Fruit fly (Drosophila melanogaster) whole organism, wandering third instar larva: ENCODE results near the gene CG42759.

Experiments
- CG32264 ChIP-seq: fragments of 200-800 bp; sonication (Bioruptor generic); optimal IDR thresholded peaks from 2 replicates; lab custom pipeline; 2016; ENCODE audit warnings: missing biosample characterization, missing genetic modification characterization
- CG9705 ChIP-seq: fragments of 200-800 bp; sonication (Bioruptor generic); optimal IDR thresholded peaks from 2 replicates; lab custom pipeline; 2018; ENCODE audit warnings: missing biosample characterization, mild to moderate bottlenecking, missing genetic modification characterization
- Dfd ChIP-seq: fragments of >200 bp; optimal IDR thresholded peaks from 2 replicates; lab custom pipeline; 2017; ENCODE audit warnings: missing biosample characterization, missing genetic modification characterization
- Dif ChIP-seq: fragments of 200-275, 200-300 bp; sonication (Bioruptor generic); optimal IDR thresholded peaks from 2 replicates; lab custom pipeline; 2018; ENCODE audit warnings: missing biosample characterization, missing genetic modification characterization; ENCODE audit not compliant: partially characterized antibody
- GATAd ChIP-seq: sonication (Bioruptor generic); optimal IDR thresholded peaks from 2 replicates; lab custom pipeline; 2016; ENCODE audit warnings: missing biosample characterization, missing genetic modification characterization
- HLH106 ChIP-seq: fragments of 200-800 bp; optimal IDR thresholded peaks from 3 replicates; lab custom pipeline; 2019; ENCODE audit warnings: missing biosample characterization, mild to moderate bottlenecking, missing genetic modification characterization, moderate library complexity
- Hnf4 ChIP-seq: fragments of 200-800 bp; sonication (Bioruptor generic); optimal IDR thresholded peaks from 2 replicates; lab custom pipeline; 2016; ENCODE audit warnings: missing biosample characterization, mild to moderate bottlenecking, missing genetic modification characterization
- Hr78 ChIP-seq: fragments of >200 bp; optimal IDR thresholded peaks from 2 replicates; lab custom pipeline; 2017; ENCODE audit warnings: missing biosample characterization, missing genetic modification characterization
- Hr83 ChIP-seq: fragments of 200-300 bp; sonication (Bioruptor generic); optimal IDR thresholded peaks from 2 replicates; lab custom pipeline; 2016; ENCODE audit warnings: missing biosample characterization, mild to moderate bottlenecking, missing genetic modification characterization, moderate library complexity; ENCODE audit not compliant: poor library complexity, severe bottlenecking
- Jra ChIP-seq: sonication (Bioruptor generic); optimal IDR thresholded peaks from 2 replicates; lab custom pipeline; 2016; ENCODE audit warnings: missing biosample characterization, missing genetic modification characterization
- Mio ChIP-seq: sonication (Bioruptor generic); optimal IDR thresholded peaks from 2 replicates; lab custom pipeline; 2016; ENCODE audit warnings: missing biosample characterization, missing genetic modification characterization
- Myc ChIP-seq: fragments of >200 bp; optimal IDR thresholded peaks from 2 replicates; lab custom pipeline; 2017
- OdsH ChIP-seq: fragments of 200-800 bp; sonication (Bioruptor generic); optimal IDR thresholded peaks from 2 replicates; lab custom pipeline; 2016; ENCODE audit warnings: missing biosample characterization, mild to moderate bottlenecking, missing genetic modification characterization
- Rel ChIP-seq, 2 experiments: fragments of 200-800 bp; sonication (Bioruptor generic) in 1 of 2; optimal IDR thresholded peaks; 2 replicates in 1 of 2; 3 replicates in 1 of 2; lab custom pipeline; 2016 to 2019; ENCODE audit warnings: mild to moderate bottlenecking in 2 of 2, missing biosample characterization in 2 of 2, missing genetic modification characterization in 2 of 2, moderate library complexity in 1 of 2
- Sp1 ChIP-seq: fragments of 200-800 bp; sonication (Bioruptor generic); optimal IDR thresholded peaks from 3 replicates; lab custom pipeline; 2019; ENCODE audit warnings: missing biosample characterization, mild to moderate bottlenecking, missing genetic modification characterization, moderate library complexity
- Vsx2 ChIP-seq: fragments of 200-300, 225-300 bp; sonication (Bioruptor generic); optimal IDR thresholded peaks from 2 replicates; lab custom pipeline; 2018; ENCODE audit warnings: missing biosample characterization, missing genetic modification characterization; ENCODE audit not compliant: partially characterized antibody
- br ChIP-seq: fragments of 200-800 bp; sonication (Bioruptor generic); optimal IDR thresholded peaks from 2 replicates; lab custom pipeline; 2016; ENCODE audit warnings: missing biosample characterization, missing genetic modification characterization
- brk ChIP-seq: fragments of 200-800 bp; sonication (Bioruptor generic); optimal IDR thresholded peaks from 2 replicates; lab custom pipeline; 2016; ENCODE audit warnings: missing biosample characterization, mild to moderate bottlenecking, missing genetic modification characterization
- dl ChIP-seq, 2 experiments: fragments of 175-275, 200-275 bp in 1 of 2; fragments of 200-275 bp in 1 of 2; sonication (Bioruptor generic); optimal IDR thresholded peaks; lab custom pipeline; 2018; ENCODE audit warnings: mild to moderate bottlenecking in 2 of 2, missing biosample characterization in 2 of 2, missing genetic modification characterization in 2 of 2, moderate library complexity in 2 of 2; ENCODE audit not compliant: partially characterized antibody in 2 of 2, insufficient read depth in 1 of 2
- dmrt93B ChIP-seq: fragments of 200-800 bp; sonication (Bioruptor generic); optimal IDR thresholded peaks from 2 replicates; lab custom pipeline; 2018; ENCODE audit warnings: missing biosample characterization, mild to moderate bottlenecking, missing genetic modification characterization
- dsf ChIP-seq: sonication (Bioruptor generic); optimal IDR thresholded peaks from 2 replicates; lab custom pipeline; 2016; ENCODE audit warnings: missing biosample characterization, missing genetic modification characterization, borderline replicate concordance
- foxo ChIP-seq, 2 experiments: fragments of 200-800 bp; sonication (Bioruptor generic); optimal IDR thresholded peaks; 2 replicates in 1 of 2; 3 replicates in 1 of 2; lab custom pipeline; 2016 to 2017; ENCODE audit warnings: missing biosample characterization in 2 of 2, missing genetic modification characterization in 2 of 2
- fru ChIP-seq: fragments of 200-800 bp; sonication (Bioruptor generic); optimal IDR thresholded peaks from 3 replicates; lab custom pipeline; 2016; ENCODE audit warnings: missing biosample characterization, mild to moderate bottlenecking, missing genetic modification characterization
- jim ChIP-seq: fragments of 175-275, 200-325 bp; sonication (Bioruptor generic); optimal IDR thresholded peaks from 2 replicates; lab custom pipeline; 2016; ENCODE audit warnings: missing biosample characterization, mild to moderate bottlenecking, missing genetic modification characterization
- pan ChIP-seq: fragments of >200 bp; optimal IDR thresholded peaks from 2 replicates; lab custom pipeline; 2017
- psq ChIP-seq: fragments of 200-800 bp; sonication (Bioruptor generic); optimal IDR thresholded peaks from 3 replicates; lab custom pipeline; 2017; ENCODE audit warnings: missing biosample characterization, mild to moderate bottlenecking, missing genetic modification characterization, moderate library complexity
- rgr ChIP-seq: fragments of 200-800 bp; sonication (Bioruptor generic); optimal IDR thresholded peaks from 3 replicates; lab custom pipeline; 2016; ENCODE audit warnings: missing biosample characterization, mild to moderate bottlenecking, missing genetic modification characterization
- sage ChIP-seq: fragments of 200-800 bp; sonication (Bioruptor generic); optimal IDR thresholded peaks from 2 replicates; lab custom pipeline; 2016; ENCODE audit warnings: missing biosample characterization, mild to moderate bottlenecking, missing genetic modification characterization
- tai ChIP-seq: sonication (Bioruptor generic); optimal IDR thresholded peaks from 2 replicates; lab custom pipeline; 2016; ENCODE audit warnings: missing biosample characterization, missing genetic modification characterization
- usp ChIP-seq: fragments of >200 bp; optimal IDR thresholded peaks from 2 replicates; lab custom pipeline; 2017; ENCODE audit warnings: missing biosample characterization, missing genetic modification characterization
- woc ChIP-seq: sonication (Bioruptor generic); optimal IDR thresholded peaks from 2 replicates; lab custom pipeline; 2016; ENCODE audit warnings: missing biosample characterization, mild to moderate bottlenecking, missing genetic modification characterization

CG42759 gene

DNA sequence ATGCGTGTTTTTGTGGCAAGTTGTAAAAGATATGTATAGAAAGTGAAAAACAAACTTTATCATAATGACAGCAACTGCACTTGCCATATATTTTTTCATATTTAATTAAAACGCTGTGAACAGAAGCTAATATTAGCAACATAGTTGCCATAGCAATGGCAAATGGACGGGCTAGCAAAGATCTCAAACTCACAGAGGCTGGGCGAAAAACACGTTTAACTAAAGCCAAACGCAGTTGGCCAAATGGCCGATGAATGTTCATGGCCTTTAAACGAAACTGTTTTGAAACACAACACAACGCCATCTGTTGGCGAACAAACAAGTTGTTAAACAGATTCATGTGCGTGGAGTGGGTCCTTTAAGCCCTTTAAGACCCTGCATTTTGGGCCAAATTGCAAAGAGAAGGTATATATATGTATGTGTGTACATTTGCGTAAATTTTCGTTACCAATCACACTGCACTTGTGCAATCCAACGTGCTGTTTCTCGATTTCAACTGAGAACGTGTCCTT is 5.6 kb downstream of the CG42759 start:
- TF ChIP-seq Hr83 (GFP tag; lab: Kevin White, UChicago), result no peak
- TF ChIP-seq dmrt93B (GFP tag; lab: Kevin White, UChicago), result no peak
- no peak for TF ChIP-seq Rel (GFP tag; optimal IDR thresholded peaks at IDR 0.05; lab: Kevin White, UChicago)
- no peak for TF ChIP-seq Rel (tag; optimal IDR thresholded peaks at IDR 0.05; lab: Kevin White, UChicago)
- TF ChIP-seq sage (GFP tag; lab: Kevin White, UChicago), result no peak
- no peak for TF ChIP-seq Dif
- TF ChIP-seq dl (GFP tag; optimal IDR thresholded peaks at IDR 0.05; lab: Kevin White, UChicago; ENCODE audit: insufficient read depth in 1 of 2, partially characterized antibody in 2 of 2), result no peak
- TF ChIP-seq Mio (GFP tag; lab: Kevin White, UChicago), result no peak
- no peak for TF ChIP-seq Sp1 (GFP tag; lab: Kevin White, UChicago)
- TF ChIP-seq brk (GFP tag; lab: Kevin White, UChicago), result no peak

DNA sequence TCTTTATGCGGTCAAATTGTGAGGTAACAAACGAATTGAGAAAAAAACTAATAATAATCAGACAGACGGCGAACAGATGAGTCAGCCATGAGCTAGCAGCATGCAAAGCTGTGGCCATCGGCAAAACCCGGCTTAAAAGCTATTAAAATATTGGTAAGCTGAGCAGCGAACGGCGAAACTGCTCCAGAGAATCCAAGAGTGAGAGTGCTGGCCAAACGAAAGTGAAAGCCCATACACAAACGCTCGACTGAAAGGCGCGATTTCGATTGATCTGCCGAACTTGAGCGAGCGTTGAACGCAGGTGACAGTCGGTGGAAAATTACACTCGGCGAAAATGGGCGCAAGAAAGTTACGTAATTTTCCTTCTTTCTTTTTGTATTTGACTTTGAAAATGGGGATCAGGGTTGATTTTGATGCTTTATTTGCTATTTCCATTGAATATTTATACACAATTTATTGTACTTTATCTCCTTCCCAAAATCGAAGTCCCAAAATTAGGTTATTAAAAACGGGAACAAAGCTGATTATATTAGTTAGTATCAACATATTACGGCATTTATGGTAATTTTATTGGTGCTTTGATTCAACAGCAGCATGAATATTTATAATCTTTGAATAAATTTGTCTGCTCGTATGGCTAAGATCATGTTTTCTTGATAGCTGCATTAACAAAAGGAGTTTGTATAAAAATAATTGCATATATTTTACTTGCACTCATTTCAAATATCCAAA is 7.0 kb downstream of the CG42759 start:
- no peak for TF ChIP-seq jim (GFP tag; lab: Kevin White, UChicago)
- no peak for TF ChIP-seq br
- no peak for TF ChIP-seq Jra (GFP tag; lab: Kevin White, UChicago)
- TF ChIP-seq psq (GFP tag; lab: Kevin White, UChicago), result no peak
- no peak for TF ChIP-seq dsf
- TF ChIP-seq dmrt93B (GFP tag; lab: Kevin White, UChicago), result no peak
- TF ChIP-seq Dfd (GFP tag; lab: Kevin White, UChicago), result no peak
- no peak for TF ChIP-seq foxo (GFP tag; optimal IDR thresholded peaks at IDR 0.05; lab: Kevin White, UChicago)
- TF ChIP-seq OdsH (GFP tag; lab: Kevin White, UChicago), result no peak
- no peak for TF ChIP-seq usp (GFP tag; lab: Kevin White, UChicago)
- TF ChIP-seq Hr83 (GFP tag; lab: Kevin White, UChicago), result no peak
- no peak for TF ChIP-seq Myc (lab: Kevin White, UChicago)
- no peak for TF ChIP-seq CG32264 (GFP tag; lab: Kevin White, UChicago)
- TF ChIP-seq, all 38 proteins: peak for 0

DNA sequence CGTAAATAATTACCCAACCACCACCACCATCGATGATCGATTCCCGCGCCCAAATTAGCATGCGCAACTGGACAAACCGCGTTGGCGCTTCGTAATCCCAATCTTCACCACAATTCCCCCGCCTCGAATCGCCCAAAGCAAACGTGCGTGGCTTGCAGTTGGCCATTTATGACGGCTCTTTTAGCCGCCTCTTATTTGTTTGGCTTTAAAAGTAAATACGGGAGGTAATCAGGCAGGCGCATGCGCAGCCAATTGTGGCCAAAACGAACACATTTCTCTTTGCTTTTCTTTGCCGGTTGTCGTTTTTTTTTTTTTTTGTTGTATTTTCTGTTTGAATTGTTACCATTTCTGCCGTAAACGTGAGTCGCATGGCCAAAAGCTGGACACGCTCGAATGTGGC is 7.7 kb downstream of the CG42759 start:
- TF ChIP-seq brk (GFP tag; lab: Kevin White, UChicago) (no peak), br (no peak)

DNA sequence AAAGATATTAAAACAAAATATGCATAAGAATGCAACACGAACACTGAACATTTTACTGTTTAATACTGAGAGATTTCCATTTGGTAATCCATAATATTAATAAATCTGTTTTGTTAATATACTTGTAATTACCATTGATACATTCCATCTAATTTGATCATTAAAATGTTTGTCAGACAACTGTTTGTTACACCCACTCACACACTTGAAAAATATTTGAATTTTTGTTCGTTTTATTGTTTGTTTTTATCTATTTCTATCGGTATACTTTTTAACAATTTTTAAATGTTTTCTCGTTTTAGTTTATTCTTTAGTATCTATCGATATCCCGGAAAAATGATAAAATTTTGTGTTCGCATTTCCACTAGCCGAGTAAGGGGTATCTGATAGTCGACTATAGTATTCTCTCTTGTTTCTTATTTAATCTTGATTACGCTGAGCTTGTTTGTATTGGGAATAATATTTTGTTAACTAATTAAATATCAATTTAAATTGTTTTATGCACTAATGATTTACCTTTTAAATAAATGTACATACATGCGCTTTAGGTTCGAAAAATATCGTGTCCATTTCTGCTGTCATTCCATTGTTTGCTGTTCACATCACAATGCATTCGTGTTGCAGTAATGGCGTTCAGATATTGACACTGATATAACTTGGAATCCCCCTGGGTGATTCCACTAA is 9.1 kb downstream of the CG42759 start, which contains the start of gene CG34303:
CG34303 (minus strand) TSS at position 51 of the 684 bp plus-strand sequence.
- TF ChIP-seq rgr (no peak), fru (GFP tag; lab: Kevin White, UChicago) (no peak), Sp1 (GFP tag; lab: Kevin White, UChicago) (no peak), Dfd (GFP tag; lab: Kevin White, UChicago) (no peak), pan (lab: Kevin White, UChicago) (no peak), woc (GFP tag; lab: Kevin White, UChicago) (no peak), Rel (GFP tag; optimal IDR thresholded peaks at IDR 0.05; lab: Kevin White, UChicago) (no peak), Rel (tag; optimal IDR thresholded peaks at IDR 0.05; lab: Kevin White, UChicago) (peak; percentile 64), GATAd (GFP tag; lab: Kevin White, UChicago) (no peak)

DNA sequence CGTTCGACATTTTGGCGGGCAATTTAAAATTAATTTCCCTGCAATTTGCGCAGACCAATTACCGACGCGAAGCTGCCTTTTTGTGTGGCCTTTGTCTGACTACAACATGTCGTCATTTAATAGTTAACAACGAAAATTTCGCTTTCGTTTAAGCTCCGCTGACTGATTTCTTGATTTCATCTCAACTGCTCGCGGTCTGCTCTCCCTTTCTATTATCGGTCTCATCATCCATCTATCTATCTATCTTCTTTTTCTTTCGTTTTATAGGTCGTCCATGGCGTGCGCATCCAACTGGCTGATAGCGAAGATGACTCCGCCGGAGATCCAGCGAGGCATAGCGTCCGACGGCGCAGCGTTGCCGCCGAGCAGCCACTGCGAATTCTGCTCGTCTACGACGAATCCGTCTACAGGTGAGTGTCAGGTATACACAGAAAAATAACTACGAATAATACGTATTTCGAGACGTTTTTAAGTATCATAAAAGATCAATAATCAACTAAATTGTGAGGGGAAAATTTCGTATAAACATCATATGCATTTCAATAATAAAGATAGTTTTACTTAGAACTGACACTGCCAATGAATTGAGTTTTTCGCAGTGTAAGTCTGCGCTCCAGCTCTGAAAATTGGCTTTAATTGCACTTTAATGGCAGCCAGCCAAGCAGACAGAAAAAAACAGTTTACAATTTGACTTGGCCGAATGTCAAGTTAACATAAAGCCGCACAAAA is 11.3 kb downstream of the CG42759 start:
- TF ChIP-seq Mio (GFP tag; lab: Kevin White, UChicago) (no peak), Hr78 (GFP tag; lab: Kevin White, UChicago) (no peak), fru (GFP tag; lab: Kevin White, UChicago) (no peak), Jra (GFP tag; lab: Kevin White, UChicago) (no peak), Dfd (GFP tag; lab: Kevin White, UChicago) (no peak), rgr (no peak), tai (GFP tag; lab: Kevin White, UChicago) (no peak), CG32264 (GFP tag; lab: Kevin White, UChicago) (no peak), Hnf4 (GFP tag; lab: Kevin White, UChicago) (no peak), dmrt93B (GFP tag; lab: Kevin White, UChicago) (no peak), dl (GFP tag; optimal IDR thresholded peaks at IDR 0.05; lab: Kevin White, UChicago; ENCODE audit: insufficient read depth in 1 of 2, partially characterized antibody in 2 of 2) (no peak), HLH106 (tag; lab: Kevin White, UChicago) (no peak), Dif (no peak), Vsx2 (GFP tag; lab: Kevin White, UChicago) (no peak), CG9705 (GFP tag; lab: Kevin White, UChicago) (no peak), psq (GFP tag; lab: Kevin White, UChicago) (no peak)
